ENCODE assay signal across 2 worm cellular contexts in the genomic region with DNA sequence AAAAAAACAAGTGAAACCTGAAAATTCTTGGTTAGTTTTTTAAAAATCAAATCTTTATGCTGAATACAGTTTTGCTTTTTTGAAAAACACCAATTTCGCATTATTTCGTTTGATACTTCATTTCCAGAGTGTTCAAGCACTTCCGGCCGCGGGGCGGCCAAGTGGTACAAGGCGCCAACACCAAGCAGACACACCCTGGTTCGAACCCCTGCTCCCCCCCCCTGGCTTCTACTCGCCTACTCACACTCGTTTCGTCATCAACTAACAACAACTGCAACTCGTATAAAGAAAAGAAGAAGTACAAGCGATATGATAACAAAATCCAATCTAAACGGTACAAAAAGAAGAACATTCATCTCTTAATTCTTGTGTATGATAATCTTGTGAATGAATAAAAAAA.
TF ChIP-seq lines count a peak whose summit lies in the region.

No protein-coding gene starts in this region.

TF ChIP-seq in whole organism, L4 larva, 104 proteins besides CTCF, POLR2A, EP300 and RAD21:
- TF ChIP-seq set-16 (GFP tag; IDR thresholded peaks at IDR 0.05; lab: Robert Waterston, UW): peak; percentile 43; the same call in 1 of the 2 replicates
- peak; percentile 68; the same call in 1 of the 2 replicates for TF ChIP-seq egl-43 (GFP tag; IDR thresholded peaks at IDR 0.05; lab: Robert Waterston, UW)
- TF ChIP-seq nhr-28 (tag; optimal IDR thresholded peaks at IDR 0.05; lab: Kevin White, UChicago): no peak
- TF ChIP-seq nhr-111 (GFP tag; optimal IDR thresholded peaks at IDR 0.05; lab: Kevin White, UChicago): no peak
- TF ChIP-seq dmd-8 (GFP tag; IDR thresholded peaks at IDR 0.05; lab: Robert Waterston, UW): 0 out of 2 replicates have a peak, but pooled peaks have one; percentile 44
- 0 out of 2 replicates have a peak, but pooled peaks have one; percentile 28 for TF ChIP-seq lim-7 (GFP tag; IDR thresholded peaks at IDR 0.05; lab: Robert Waterston, UW)
- TF ChIP-seq lin-1 (GFP tag; IDR thresholded peaks at IDR 0.05; lab: Robert Waterston, UW): no peak
- TF ChIP-seq ceh-32 (tag; optimal IDR thresholded peaks at IDR 0.05; lab: Kevin White, UChicago; ENCODE audit: poor library complexity): no peak
- TF ChIP-seq mdt-29 (GFP tag; IDR thresholded peaks at IDR 0.05; lab: Robert Waterston, UW): no peak
- TF ChIP-seq hif-1 (tag; optimal IDR thresholded peaks at IDR 0.05; lab: Kevin White, UChicago): no peak
- no peak for TF ChIP-seq lir-3 (tag; optimal IDR thresholded peaks at IDR 0.05; lab: Kevin White, UChicago)
- 0 out of 2 replicates have a peak, but pooled peaks have one; percentile 23 for TF ChIP-seq vab-7 (GFP tag; IDR thresholded peaks at IDR 0.05; lab: Robert Waterston, UW)
- TF ChIP-seq Y48G9A.11 (GFP tag; IDR thresholded peaks at IDR 0.05; lab: Robert Waterston, UW): peak; percentile 28; the same call in 1 of the 2 replicates
- no peak for TF ChIP-seq nhr-76 (tag; optimal IDR thresholded peaks at IDR 0.05; lab: Kevin White, UChicago)
- no peak for TF ChIP-seq spr-1 (tag; optimal IDR thresholded peaks at IDR 0.05; lab: Kevin White, UChicago)
- no peak for TF ChIP-seq sdz-12 (GFP tag; optimal IDR thresholded peaks at IDR 0.05; lab: Kevin White, UChicago)
- peak; percentile 41; the same call in 1 of the 2 replicates for TF ChIP-seq php-3 (GFP tag; IDR thresholded peaks at IDR 0.05; lab: Robert Waterston, UW)
- TF ChIP-seq snpc-1.2 (GFP tag; IDR thresholded peaks at IDR 0.05; lab: Robert Waterston, UW): peak; percentile 65
- no peak for TF ChIP-seq arid-1 (GFP tag; conservative IDR thresholded peaks at IDR 0.05; lab: Robert Waterston, UW)

TF ChIP-seq in whole organism, young adult, 124 proteins besides CTCF, POLR2A, EP300 and RAD21 (continues in another document):
- TF ChIP-seq D2030.7 (GFP tag; IDR thresholded peaks at IDR 0.05; lab: Robert Waterston, UW) (peak; percentile 59), lsl-1 (GFP tag; optimal IDR thresholded peaks at IDR 0.05; lab: Kevin White, UChicago) (no peak), aptf-2 (GFP tag; conservative IDR thresholded peaks at IDR 0.05; lab: Robert Waterston, UW) (no peak), rpc-1 (optimal IDR thresholded peaks at IDR 0.05; lab: Kevin White, UChicago) (peak; percentile 36), rpc-1 (tag; optimal IDR thresholded peaks at IDR 0.05; lab: Kevin White, UChicago) (peak; percentile 60), K11D2.4 (GFP tag; IDR thresholded peaks at IDR 0.05; lab: Robert Waterston, UW) (no peak), ztf-25 (GFP tag; IDR thresholded peaks at IDR 0.05; lab: Robert Waterston, UW) (no peak), egl-44 (GFP tag; IDR thresholded peaks at IDR 0.05; lab: Robert Waterston, UW) (no peak), ekl-4 (GFP tag; IDR thresholded peaks at IDR 0.05; lab: Robert Waterston, UW) (peak; percentile 39; the same call in 1 of the 2 replicates), F10E7.11 (tag; optimal IDR thresholded peaks at IDR 0.05; lab: Kevin White, UChicago) (no peak), sptf-2 (GFP tag; optimal IDR thresholded peaks at IDR 0.05; lab: Kevin White, UChicago) (no peak), unc-130 (GFP tag; optimal IDR thresholded peaks at IDR 0.05; lab: Kevin White, UChicago) (no peak), snpc-3.4 (tag; optimal IDR thresholded peaks at IDR 0.05; lab: Kevin White, UChicago) (no peak), madf-3 (GFP tag; IDR thresholded peaks at IDR 0.05; lab: Robert Waterston, UW) (peak; percentile 65; the same call in 1 of the 2 replicates), lin-40 (tag; optimal IDR thresholded peaks at IDR 0.05; lab: Kevin White, UChicago) (no peak), egrh-3 (GFP tag; IDR thresholded peaks at IDR 0.05; lab: Robert Waterston, UW) (0 out of 2 replicates have a peak, but pooled peaks have one; percentile 5), ztf-26 (tag; optimal IDR thresholded peaks at IDR 0.05; lab: Kevin White, UChicago) (no peak), ceh-79 (tag; optimal IDR thresholded peaks at IDR 0.05; lab: Kevin White, UChicago) (no peak), ceh-91 (GFP tag; IDR thresholded peaks at IDR 0.05; lab: Robert Waterston, UW) (no peak), fkh-3 (tag; optimal IDR thresholded peaks at IDR 0.05; lab: Kevin White, UChicago) (no peak), pbrm-1 (GFP tag; IDR thresholded peaks at IDR 0.05; lab: Robert Waterston, UW) (no peak), ccch-3 (GFP tag; optimal IDR thresholded peaks at IDR 0.05; lab: Kevin White, UChicago) (no peak), mxl-1 (tag; optimal IDR thresholded peaks at IDR 0.05; lab: Kevin White, UChicago) (no peak), Y53F4B.3 (GFP tag; IDR thresholded peaks at IDR 0.05; lab: Robert Waterston, UW) (no peak), rcor-1 (GFP tag; IDR thresholded peaks at IDR 0.05; lab: Robert Waterston, UW) (no peak), mel-28 (tag; optimal IDR thresholded peaks at IDR 0.05; lab: Kevin White, UChicago; ENCODE audit: borderline replicate concordance) (no peak), bed-2 (GFP tag; IDR thresholded peaks at IDR 0.05; lab: Robert Waterston, UW) (no peak), hsf-1 (GFP tag; IDR thresholded peaks at IDR 0.05; lab: Robert Waterston, UW) (peak; percentile 28; the same call in 1 of the 2 replicates), Y56A3A.18 (GFP tag; IDR thresholded peaks at IDR 0.05; lab: Robert Waterston, UW) (0 out of 2 replicates have a peak, but pooled peaks have one; percentile 48), Y67H2A.10 (GFP tag; conservative IDR thresholded peaks at IDR 0.05; lab: Robert Waterston, UW) (no peak), somi-1 (GFP tag; optimal IDR thresholded peaks at IDR 0.05; lab: Kevin White, UChicago) (no peak), repo-1 (tag; optimal IDR thresholded peaks at IDR 0.05; lab: Kevin White, UChicago) (no peak), hrde-1 (tag; optimal IDR thresholded peaks at IDR 0.05; lab: Kevin White, UChicago; ENCODE audit: borderline replicate concordance) (no peak), chd-7 (tag; optimal IDR thresholded peaks at IDR 0.05; lab: Kevin White, UChicago) (no peak), ztf-28 (GFP tag; IDR thresholded peaks at IDR 0.05; lab: Robert Waterston, UW) (no peak), ztf-3 (GFP tag; optimal IDR thresholded peaks at IDR 0.05; lab: Kevin White, UChicago) (no peak), B0261.1 (tag; optimal IDR thresholded peaks at IDR 0.05; lab: Kevin White, UChicago) (peak; percentile 25), nhr-27 (tag; optimal IDR thresholded peaks at IDR 0.05; lab: Kevin White, UChicago) (no peak), Y95B8A.8 (GFP tag; IDR thresholded peaks at IDR 0.05; lab: Robert Waterston, UW) (no peak), snpc-1.3 (tag; optimal IDR thresholded peaks at IDR 0.05; lab: Kevin White, UChicago; ENCODE audit: insufficient read depth) (no peak), Y53G8AR.9 (GFP tag; conservative IDR thresholded peaks at IDR 0.05; lab: Robert Waterston, UW) (no peak), dpff-1 (tag; optimal IDR thresholded peaks at IDR 0.05; lab: Kevin White, UChicago) (no peak), F57A8.1 (GFP tag; optimal IDR thresholded peaks at IDR 0.05; lab: Kevin White, UChicago) (no peak), C06A6.2 (GFP tag; conservative IDR thresholded peaks at IDR 0.05; lab: Robert Waterston, UW) (no peak), sdz-38 (tag; optimal IDR thresholded peaks at IDR 0.05; lab: Kevin White, UChicago) (no peak), tbp1 (GFP tag; optimal IDR thresholded peaks at IDR 0.05; lab: Kevin White, UChicago) (peak; percentile 45), F49E8.2 (tag; optimal IDR thresholded peaks at IDR 0.05; lab: Kevin White, UChicago; ENCODE audit: insufficient read depth) (no peak), zim-3 (tag; optimal IDR thresholded peaks at IDR 0.05; lab: Kevin White, UChicago) (no peak), F39B2.1 (GFP tag; IDR thresholded peaks at IDR 0.05; lab: Robert Waterston, UW) (no peak), athp-1 (tag; optimal IDR thresholded peaks at IDR 0.05; lab: Kevin White, UChicago) (no peak), nhr-120 (GFP tag; IDR thresholded peaks at IDR 0.05; lab: Robert Waterston, UW) (no peak), mcd-1 (GFP tag; IDR thresholded peaks at IDR 0.05; lab: Robert Waterston, UW) (no peak; the same call in 1 of the 2 replicates), F23B12.7 (tag; optimal IDR thresholded peaks at IDR 0.05; lab: Kevin White, UChicago; ENCODE audit: insufficient read depth) (no peak), madf-6 (GFP tag; IDR thresholded peaks at IDR 0.05; lab: Robert Waterston, UW) (0 out of 2 replicates have a peak, but pooled peaks have one; percentile 26), mes-4 (tag; optimal IDR thresholded peaks at IDR 0.05; lab: Kevin White, UChicago) (no peak), snpc-4 (GFP tag; optimal IDR thresholded peaks at IDR 0.05; lab: Kevin White, UChicago) (no peak), snpc-4 (tag; optimal IDR thresholded peaks at IDR 0.05; lab: Kevin White, UChicago) (peak in 2 of 4 experiments; percentile 12 to 56), nhr-179 (tag; optimal IDR thresholded peaks at IDR 0.05; lab: Kevin White, UChicago) (no peak), hmg-1.2 (GFP tag; IDR thresholded peaks at IDR 0.05; lab: Robert Waterston, UW) (no peak), lag-1 (GFP tag; IDR thresholded peaks at IDR 0.05; lab: Robert Waterston, UW) (no peak), sea-2 (GFP tag; IDR thresholded peaks at IDR 0.05; lab: Robert Waterston, UW) (no peak), akir-1 (GFP tag; optimal IDR thresholded peaks at IDR 0.05; lab: Kevin White, UChicago) (no peak), gei-17 (GFP tag; optimal IDR thresholded peaks at IDR 0.05; lab: Kevin White, UChicago) (no peak), madf-10 (tag; optimal IDR thresholded peaks at IDR 0.05; lab: Kevin White, UChicago) (no peak), F52B5.7 (tag; optimal IDR thresholded peaks at IDR 0.05; lab: Kevin White, UChicago) (no peak), lin-26 (GFP tag; IDR thresholded peaks at IDR 0.05; lab: Robert Waterston, UW) (peak; percentile 28; the same call in 1 of the 2 replicates), zfh-2 (GFP tag; conservative IDR thresholded peaks at IDR 0.05; lab: Robert Waterston, UW) (0 out of 2 replicates have a peak, but pooled peaks have one; percentile 34), hmg-20 (GFP tag; IDR thresholded peaks at IDR 0.05; lab: Robert Waterston, UW) (no peak), die-1 (tag; optimal IDR thresholded peaks at IDR 0.05; lab: Kevin White, UChicago) (no peak), nfya-1 (tag; optimal IDR thresholded peaks at IDR 0.05; lab: Kevin White, UChicago; ENCODE audit: borderline replicate concordance, insufficient read depth) (no peak)
